Fruit fly (Drosophila melanogaster) whole organism, wandering third instar larva: ENCODE measurements around the gene CG11700.

Experiments
- CrebA ChIP-seq: fragments of 200-800 bp; sonication (Bioruptor generic); optimal IDR thresholded peaks from 2 replicates; lab custom pipeline; 2016; ENCODE audit warnings: missing biosample characterization, mild to moderate bottlenecking, missing genetic modification characterization, borderline replicate concordance
- Dfd ChIP-seq: fragments of >200 bp; optimal IDR thresholded peaks from 2 replicates; lab custom pipeline; 2017; ENCODE audit warnings: missing biosample characterization, missing genetic modification characterization
- HLH106 ChIP-seq: fragments of 200-800 bp; optimal IDR thresholded peaks from 3 replicates; lab custom pipeline; 2019; ENCODE audit warnings: missing biosample characterization, mild to moderate bottlenecking, missing genetic modification characterization, moderate library complexity
- Hr78 ChIP-seq: fragments of >200 bp; optimal IDR thresholded peaks from 2 replicates; lab custom pipeline; 2017; ENCODE audit warnings: missing biosample characterization, missing genetic modification characterization
- Hr83 ChIP-seq: fragments of 200-300 bp; sonication (Bioruptor generic); optimal IDR thresholded peaks from 2 replicates; lab custom pipeline; 2016; ENCODE audit warnings: missing biosample characterization, mild to moderate bottlenecking, missing genetic modification characterization, moderate library complexity; ENCODE audit not compliant: poor library complexity, severe bottlenecking
- OdsH ChIP-seq: fragments of 200-800 bp; sonication (Bioruptor generic); optimal IDR thresholded peaks from 2 replicates; lab custom pipeline; 2016; ENCODE audit warnings: missing biosample characterization, mild to moderate bottlenecking, missing genetic modification characterization
- dsf ChIP-seq: sonication (Bioruptor generic); optimal IDR thresholded peaks from 2 replicates; lab custom pipeline; 2016; ENCODE audit warnings: missing biosample characterization, missing genetic modification characterization, borderline replicate concordance
- foxo ChIP-seq, 2 experiments: fragments of 200-800 bp; sonication (Bioruptor generic); optimal IDR thresholded peaks; 2 replicates in 1 of 2; 3 replicates in 1 of 2; lab custom pipeline; 2016 to 2017; ENCODE audit warnings: missing biosample characterization in 2 of 2, missing genetic modification characterization in 2 of 2
- lola ChIP-seq: fragments of >200 bp; optimal IDR thresholded peaks from 2 replicates; lab custom pipeline; 2017; ENCODE audit warnings: missing biosample characterization, missing genetic modification characterization
- pan ChIP-seq: fragments of >200 bp; optimal IDR thresholded peaks from 2 replicates; lab custom pipeline; 2017
- sage ChIP-seq: fragments of 200-800 bp; sonication (Bioruptor generic); optimal IDR thresholded peaks from 2 replicates; lab custom pipeline; 2016; ENCODE audit warnings: missing biosample characterization, mild to moderate bottlenecking, missing genetic modification characterization
- sv ChIP-seq: fragments of 200-800 bp; sonication (Bioruptor generic); optimal IDR thresholded peaks from 3 replicates; lab custom pipeline; 2016; ENCODE audit warnings: missing biosample characterization, missing genetic modification characterization
- usp ChIP-seq: fragments of >200 bp; optimal IDR thresholded peaks from 2 replicates; lab custom pipeline; 2017; ENCODE audit warnings: missing biosample characterization, missing genetic modification characterization

DNA sequence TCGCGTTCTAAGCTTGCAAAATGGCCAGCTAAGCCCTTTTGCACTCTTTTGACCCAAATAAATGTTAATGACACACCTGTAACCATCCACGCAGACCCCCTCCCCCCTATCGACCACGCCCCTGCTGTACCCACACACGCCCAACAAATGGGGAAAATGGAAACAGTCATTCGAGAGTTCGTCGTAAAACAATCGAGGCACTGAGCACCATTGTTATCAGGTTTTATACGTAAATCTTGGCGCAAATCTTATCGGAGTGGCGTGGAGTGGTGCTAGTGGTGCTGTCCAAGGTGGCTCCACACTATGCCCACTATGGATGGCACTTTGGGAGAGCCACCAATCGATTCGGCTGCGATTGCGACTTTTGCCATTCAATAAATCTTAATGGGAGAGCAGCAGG, 18.9 kb downstream of the CG11700 start:
- TF ChIP-seq pan (lab: Kevin White, UChicago) (no peak), dsf (GFP tag; lab: Kevin White, UChicago) (no peak), usp (GFP tag; lab: Kevin White, UChicago) (no peak), lola (GFP tag; lab: Kevin White, UChicago) (no peak), CrebA (GFP tag; lab: Kevin White, UChicago) (no peak), Dfd (GFP tag; lab: Kevin White, UChicago) (no peak), sv (GFP tag; lab: Kevin White, UChicago) (no peak), OdsH (no peak), Hr78 (GFP tag; lab: Kevin White, UChicago) (no peak), Hr83 (GFP tag; lab: Kevin White, UChicago) (no peak), HLH106 (tag; lab: Kevin White, UChicago) (no peak), foxo (GFP tag; optimal IDR thresholded peaks at IDR 0.05; lab: Kevin White, UChicago) (no peak), sage (GFP tag; lab: Kevin White, UChicago) (no peak)
